Worm (Caenorhabditis elegans) whole organism, midembryonic: ENCODE results near the gene ZK686.5.

Source experiments
- T22C8.4 ChIP-seq: fragments of 200-800 bp; sonication (Bioruptor generic); IDR thresholded peaks from 2 replicates; pipeline ENCODE4 v1.3.6; 2022; ENCODE audit warnings: missing genetic modification characterization, missing compliant biosample characterization
- klf-2 ChIP-seq: fragments of 200-800 bp; sonication (Bioruptor generic); conservative IDR thresholded peaks from 2 replicates; pipeline ENCODE4 v1.3.6; 2022; ENCODE audit warnings: missing genetic modification reagents, missing genetic modification characterization, missing compliant biosample characterization
- tab-1 ChIP-seq: fragments of 200-800 bp; sonication (Bioruptor generic); IDR thresholded peaks from 2 replicates; pipeline ENCODE4 v1.3.6; 2022; ENCODE audit warnings: missing genetic modification characterization, missing compliant biosample characterization

DNA sequence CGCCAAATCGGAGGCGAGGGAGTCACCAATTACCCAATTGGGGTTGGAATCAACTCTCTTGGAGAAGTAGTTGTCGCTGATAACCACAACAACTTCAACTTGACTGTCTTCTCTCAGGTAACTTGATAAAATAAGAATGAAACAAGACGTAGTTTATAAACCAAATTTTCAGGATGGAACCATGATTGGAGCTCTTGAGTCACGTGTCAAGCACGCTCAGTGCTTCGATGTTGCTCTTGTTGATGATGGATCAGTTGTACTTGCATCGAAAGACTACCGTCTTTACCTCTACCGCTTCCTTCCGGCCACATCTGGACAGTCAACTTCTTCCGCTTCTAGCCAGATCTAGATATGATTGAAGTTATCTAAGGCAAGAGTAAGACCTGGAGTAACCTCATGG, 31.3 kb downstream of the ZK686.5 start:
- TF ChIP-seq T22C8.4 (GFP tag; lab: Robert Waterston, UW): no peak
- no peak for TF ChIP-seq tab-1
- no peak for TF ChIP-seq klf-2 (GFP tag; lab: Robert Waterston, UW)
